Worm (Caenorhabditis elegans) whole organism, L1 larva: ENCODE data around the gene arc-1.

ENCODE experiments used
- C16A3.4 ChIP-seq: fragments of 150-350 bp; optimal IDR thresholded peaks from 2 replicates; lab custom pipeline; 2014; ENCODE audit warnings: missing biosample characterization, missing genetic modification characterization
- Y116A8C.19 ChIP-seq: sonication (generic microtip); optimal IDR thresholded peaks from 2 replicates; lab custom pipeline; 2016; ENCODE audit warnings: missing compliant biosample characterization, missing genetic modification characterization, borderline replicate concordance
- alr-1 ChIP-seq: fragments of 200-800 bp; sonication (Bioruptor generic); optimal IDR thresholded peaks from 2 replicates; lab custom pipeline; 2018; ENCODE audit warnings: borderline replicate concordance, mild to moderate bottlenecking, missing genetic modification characterization, missing compliant biosample characterization
- blmp-1 ChIP-seq: fragments of 150-350 bp; optimal IDR thresholded peaks from 2 replicates; lab custom pipeline; 2014; ENCODE audit warnings: missing biosample characterization, missing genetic modification characterization
- ceh-88 ChIP-seq: fragments of 200-800 bp; sonication (Bioruptor generic); IDR thresholded peaks from 2 replicates; pipeline ENCODE4 v1.3.6; 2022; ENCODE audit warnings: missing genetic modification characterization, missing compliant biosample characterization
- ces-1 ChIP-seq: fragments of 150-350 bp; optimal IDR thresholded peaks from 2 replicates; lab custom pipeline; 2014; ENCODE audit warnings: missing biosample characterization, missing genetic modification reagents, missing genetic modification characterization
- dpl-1 ChIP-seq, 3 experiments: fragments of 150-350 bp in 2 of 3; sonication (generic microtip) in 1 of 3; optimal IDR thresholded peaks; 2 replicates each; lab custom pipeline; 2014 to 2017; ENCODE audit warnings: missing biosample characterization in 3 of 3, missing genetic modification characterization in 3 of 3, missing genetic modification reagents in 3 of 3
- dsc-1 ChIP-seq: sonication (generic microtip); optimal IDR thresholded peaks from 2 replicates; lab custom pipeline; 2016; ENCODE audit warnings: mild to moderate bottlenecking, missing genetic modification characterization, missing compliant biosample characterization
- efl-1 ChIP-seq, 4 experiments: fragments of 150-350 bp; optimal IDR thresholded peaks in 3 of 4; peaks in 1 of 4; 1 replicate in 1 of 4; 2 replicates in 3 of 4; lab custom pipeline; 2014; ENCODE audit warnings: missing biosample characterization in 2 of 4, missing genetic modification characterization in 2 of 4, missing genetic modification reagents in 2 of 4
- egl-13 ChIP-seq: sonication (generic microtip); optimal IDR thresholded peaks from 2 replicates; lab custom pipeline; 2016; ENCODE audit warnings: missing genotype, missing genetic modification reagents, missing genetic modification characterization, missing compliant biosample characterization
- egl-27 ChIP-seq, 2 experiments: fragments of 150-350 bp in 1 of 2; sonication (generic microtip); optimal IDR thresholded peaks; 3 replicates each; lab custom pipeline; 2017 to 2018; ENCODE audit warnings: missing biosample characterization in 2 of 2, missing genetic modification characterization in 2 of 2, missing genetic modification reagents in 2 of 2
- elt-2 ChIP-seq: sonication (generic microtip); optimal IDR thresholded peaks from 2 replicates; lab custom pipeline; 2016; ENCODE audit warnings: missing genetic modification characterization, mild to moderate bottlenecking, inconsistent platforms, missing compliant biosample characterization, missing genetic modification reagents
- elt-3 ChIP-seq, 6 experiments: fragments of 150-350 bp in 1 of 6; sonication (generic microtip); optimal IDR thresholded peaks; 2 replicates each; lab custom pipeline; 2017 to 2018; ENCODE audit warnings: missing biosample characterization in 6 of 6, missing genetic modification characterization in 6 of 6, inconsistent platforms in 1 of 6
- fkh-10 ChIP-seq: sonication (generic microtip); optimal IDR thresholded peaks from 2 replicates; lab custom pipeline; 2017; ENCODE audit warnings: missing biosample characterization, missing genetic modification reagents, missing genetic modification characterization
- fkh-4 ChIP-seq: sonication (generic microtip); optimal IDR thresholded peaks from 2 replicates; lab custom pipeline; 2016; ENCODE audit warnings: missing compliant biosample characterization, missing genetic modification characterization, borderline replicate concordance
- grh-1 ChIP-seq: fragments of 200-800 bp; sonication (Bioruptor generic); IDR thresholded peaks from 2 replicates; pipeline ENCODE4 v1.3.6; 2022; ENCODE audit warnings: missing genetic modification reagents, missing genetic modification characterization, missing compliant biosample characterization
- hlh-17 ChIP-seq: fragments of 200-800 bp; sonication (Bioruptor generic); optimal IDR thresholded peaks from 2 replicates; lab custom pipeline; 2018; ENCODE audit warnings: missing genetic modification characterization, mild to moderate bottlenecking, missing compliant biosample characterization, moderate library complexity, borderline replicate concordance
- hpl-2 ChIP-seq: fragments of 150-350 bp; optimal IDR thresholded peaks from 2 replicates; lab custom pipeline; 2014; ENCODE audit warnings: missing biosample characterization, missing genetic modification reagents, missing genetic modification characterization
- lin-14 ChIP-seq: fragments of 200-800 bp; sonication (Bioruptor generic); optimal IDR thresholded peaks from 2 replicates; lab custom pipeline; 2018; ENCODE audit warnings: mild to moderate bottlenecking, missing genetic modification characterization, moderate library complexity, missing compliant biosample characterization
- lin-35 ChIP-seq, 2 experiments: fragments of 150-350 bp; optimal IDR thresholded peaks; 2 replicates each; lab custom pipeline; 2014; ENCODE audit warnings: missing biosample characterization in 2 of 2, missing genetic modification characterization in 2 of 2, missing genetic modification reagents in 2 of 2
- lir-3 ChIP-seq: sonication (generic microtip); optimal IDR thresholded peaks from 2 replicates; lab custom pipeline; 2016; ENCODE audit warnings: mild to moderate bottlenecking, missing genetic modification characterization, moderate library complexity, missing compliant biosample characterization; ENCODE audit not compliant: poor library complexity
- lsy-2 ChIP-seq, 2 experiments: fragments of 150-350 bp; optimal IDR thresholded peaks; 2 replicates each; lab custom pipeline; 2014; ENCODE audit warnings: missing biosample characterization in 2 of 2, missing genetic modification characterization in 2 of 2
- mep-1 ChIP-seq: fragments of 150-350 bp; optimal IDR thresholded peaks from 2 replicates; lab custom pipeline; 2014; ENCODE audit warnings: missing biosample characterization, missing genetic modification characterization
- nhr-237 ChIP-seq: fragments of 150-350 bp; optimal IDR thresholded peaks from 2 replicates; lab custom pipeline; 2014; ENCODE audit warnings: missing biosample characterization, missing genetic modification characterization
- nhr-47 ChIP-seq: sonication (generic microtip); optimal IDR thresholded peaks from 2 replicates; lab custom pipeline; 2016; ENCODE audit warnings: mild to moderate bottlenecking, missing genetic modification characterization, moderate library complexity, missing compliant biosample characterization
- nhr-71 ChIP-seq: sonication (generic microtip); optimal IDR thresholded peaks from 2 replicates; lab custom pipeline; 2016; ENCODE audit warnings: mild to moderate bottlenecking, missing genetic modification characterization, moderate library complexity, missing compliant biosample characterization
- nhr-77 ChIP-seq: fragments of 150-350 bp; optimal IDR thresholded peaks from 2 replicates; lab custom pipeline; 2014; ENCODE audit warnings: missing biosample characterization, missing genetic modification characterization
- nhr-84 ChIP-seq: sonication (generic microtip); optimal IDR thresholded peaks from 2 replicates; lab custom pipeline; 2017; ENCODE audit warnings: missing biosample characterization, missing genetic modification characterization
- nhr-85 ChIP-seq: sonication (generic microtip); peaks from one replicate; lab custom pipeline; 2016; ENCODE audit warnings: missing genetic modification characterization, inconsistent platforms, missing compliant biosample characterization
- pag-3 ChIP-seq: sonication (generic microtip); optimal IDR thresholded peaks from 2 replicates; lab custom pipeline; 2017; ENCODE audit warnings: missing genetic modification characterization, mild to moderate bottlenecking, missing compliant biosample characterization, antibody characterized with exemption, borderline replicate concordance; ENCODE audit not compliant: insufficient read depth
- pqm-1 ChIP-seq: sonication (generic microtip); optimal IDR thresholded peaks from 3 replicates; lab custom pipeline; 2017; ENCODE audit warnings: missing biosample characterization, missing genetic modification characterization
- snpc-4 ChIP-seq: fragments of 150-350 bp; optimal IDR thresholded peaks from 2 replicates; lab custom pipeline; 2014; ENCODE audit warnings: missing biosample characterization, missing genetic modification characterization
- snu-23 ChIP-seq: sonication (generic microtip); optimal IDR thresholded peaks from 2 replicates; lab custom pipeline; 2016; ENCODE audit warnings: missing genetic modification characterization, missing compliant biosample characterization
- sox-4 ChIP-seq: sonication (generic microtip); optimal IDR thresholded peaks from 2 replicates; lab custom pipeline; 2016; ENCODE audit warnings: missing genetic modification characterization, missing compliant biosample characterization
- unc-30 ChIP-seq: sonication (generic microtip); optimal IDR thresholded peaks from 2 replicates; lab custom pipeline; 2017; ENCODE audit warnings: missing biosample characterization, missing genetic modification characterization
- unc-62 ChIP-seq: fragments of 150-350 bp; optimal IDR thresholded peaks from 2 replicates; lab custom pipeline; 2014; ENCODE audit warnings: missing biosample characterization, missing genetic modification reagents, missing genetic modification characterization
- unc-86 ChIP-seq: sonication (generic microtip); optimal IDR thresholded peaks from 2 replicates; lab custom pipeline; 2016; ENCODE audit warnings: missing genetic modification characterization, missing compliant biosample characterization
- unc-98 ChIP-seq: fragments of 200-800 bp; sonication (Bioruptor generic); IDR thresholded peaks from 2 replicates; pipeline ENCODE4 v1.3.6; 2022; ENCODE audit warnings: missing genetic modification characterization, missing compliant biosample characterization
- vab-15 ChIP-seq: sonication (generic microtip); optimal IDR thresholded peaks from 2 replicates; lab custom pipeline; 2017; ENCODE audit warnings: missing genotype, mild to moderate bottlenecking, missing genetic modification characterization, missing compliant biosample characterization
- zag-1 ChIP-seq: fragments of 150-350 bp; optimal IDR thresholded peaks from 2 replicates; lab custom pipeline; 2014; ENCODE audit warnings: missing biosample characterization, missing genetic modification characterization
- zip-4 ChIP-seq: fragments of 200-800 bp; sonication (Bioruptor generic); optimal IDR thresholded peaks from 2 replicates; lab custom pipeline; 2018; ENCODE audit warnings: mild to moderate bottlenecking, missing genetic modification characterization, moderate library complexity, missing compliant biosample characterization
- ztf-11 ChIP-seq, 2 experiments: sonication (generic microtip); optimal IDR thresholded peaks; 2 replicates each; lab custom pipeline; 2016 to 2017; ENCODE audit warnings: missing genetic modification characterization in 2 of 2, missing biosample characterization in 1 of 2, missing compliant biosample characterization in 1 of 2
- ztf-4 ChIP-seq: fragments of 150-350 bp; optimal IDR thresholded peaks from 2 replicates; lab custom pipeline; 2014; ENCODE audit warnings: missing biosample characterization, missing genetic modification characterization

arc-1 gene

DNA sequence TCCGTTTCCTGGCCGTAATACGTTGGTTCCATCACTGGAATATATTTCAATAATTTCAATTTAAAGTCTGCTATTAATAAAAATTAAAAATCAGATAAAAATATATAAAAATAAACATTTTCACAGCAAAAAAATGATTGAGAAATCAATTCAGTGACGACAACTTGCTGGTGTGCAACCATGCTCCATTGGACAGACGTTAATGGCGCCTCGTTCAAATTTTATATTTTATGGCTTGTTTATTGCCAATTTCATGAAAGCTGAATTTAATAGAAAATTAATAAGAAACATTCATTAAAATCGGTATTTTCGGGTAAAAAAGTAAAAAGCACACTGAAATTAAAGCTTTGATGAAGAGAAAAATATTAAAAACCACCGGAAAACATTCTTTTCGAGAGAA, 31.4 kb downstream of the arc-1 start, which contains the start of gene Y53C12A.3 (continued):
- TF ChIP-seq blmp-1 (tag; lab: Kevin White, UChicago): peak; percentile 51
- no peak for TF ChIP-seq zip-4 (GFP tag; lab: Kevin White, UChicago)
- peak; percentile 58 for TF ChIP-seq mep-1 (tag; lab: Kevin White, UChicago)
- no peak for TF ChIP-seq egl-13 (tag; lab: Kevin White, UChicago)
- TF ChIP-seq hpl-2: no peak
- TF ChIP-seq snu-23 (GFP tag; lab: Kevin White, UChicago): peak; percentile 46
- TF ChIP-seq zag-1: no peak
- peak; percentile 38 for TF ChIP-seq nhr-47
- TF ChIP-seq ztf-4: no peak
- TF ChIP-seq unc-30 (tag; lab: Kevin White, UChicago): no peak

DNA sequence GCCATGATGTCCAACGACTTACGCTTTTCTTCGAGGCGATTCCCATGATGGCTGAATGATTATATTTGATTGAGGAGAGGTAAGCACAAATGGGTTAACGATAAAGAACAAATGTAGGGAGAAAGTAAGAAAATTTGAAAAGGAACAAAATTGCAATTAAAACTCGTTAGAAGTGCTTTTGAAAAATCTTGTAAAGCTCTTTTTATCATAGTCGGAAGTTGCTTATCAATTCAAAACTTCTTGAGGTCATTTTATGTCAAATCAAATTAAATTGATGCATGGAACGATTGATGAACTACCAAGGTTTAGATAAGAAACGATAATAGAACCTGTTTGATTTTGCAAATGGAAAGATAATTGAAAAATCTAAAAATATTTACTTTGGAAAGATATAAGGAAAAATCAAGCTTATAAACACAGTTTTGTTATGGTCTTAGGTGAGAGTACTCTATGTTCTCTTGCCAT, 34.1 kb downstream of the arc-1 start, which contains the start of gene glt-5:
Gene glt-5 (minus strand): TSS at position 51 of the 465 bp plus-strand sequence.
- TF ChIP-seq nhr-85 (tag; lab: Kevin White, UChicago) (peak; percentile 51), elt-3 (tag; optimal IDR thresholded peaks at IDR 0.05; lab: Kevin White, UChicago) (peak in 5 of 6 experiments; percentile 16 to 71 (median 58)), mep-1 (tag; lab: Kevin White, UChicago) (no peak), grh-1 (0 out of 2 replicates have a peak, but pooled peaks have one; percentile 16)

DNA sequence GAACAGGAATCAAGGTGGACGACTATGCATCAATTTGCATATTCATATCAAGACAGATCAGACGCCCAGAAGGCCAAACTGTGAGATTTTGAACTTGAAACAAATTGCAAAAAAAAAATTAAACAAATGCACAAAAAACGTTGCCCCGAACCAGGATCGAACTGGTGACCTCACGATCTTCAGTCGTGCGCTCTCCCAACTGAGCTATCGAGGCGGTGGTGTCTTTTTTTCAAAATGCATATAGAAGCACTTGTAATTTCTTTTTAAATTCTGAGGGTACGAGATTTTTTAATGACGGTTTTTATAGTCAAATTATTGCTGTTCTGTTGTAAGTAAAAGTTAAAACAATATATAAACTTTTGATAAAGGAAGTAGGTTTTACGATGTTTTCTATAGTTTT, 38.3 kb downstream of the arc-1 start:
- TF ChIP-seq nhr-77 (tag; lab: Kevin White, UChicago) (no peak), fkh-4 (no peak), nhr-71 (peak; percentile 12), efl-1 (optimal IDR thresholded peaks at IDR 0.05; lab: Kevin White, UChicago) (peak in 1 of 2 experiments; percentile 27), efl-1 (GFP tag; optimal IDR thresholded peaks at IDR 0.05 in 1 of 2; lab: Kevin White, UChicago) (peak in 1 of 2 experiments; percentile 24), dpl-1 (GFP tag; optimal IDR thresholded peaks at IDR 0.05; lab: Kevin White, UChicago) (peak in 2 of 3 experiments; percentile 3 to 18), snu-23 (GFP tag; lab: Kevin White, UChicago) (peak; percentile 8), lsy-2 (tag; optimal IDR thresholded peaks at IDR 0.05; lab: Kevin White, UChicago) (peak; percentile 14 to 18), pag-3 (tag; lab: Kevin White, UChicago) (no peak), unc-62 (GFP tag; lab: Kevin White, UChicago) (no peak), lin-35 (GFP tag; optimal IDR thresholded peaks at IDR 0.05; lab: Kevin White, UChicago) (peak in 1 of 2 experiments; percentile 55), hlh-17 (no peak)
- TF ChIP-seq, all 84 proteins: peak for 6

DNA sequence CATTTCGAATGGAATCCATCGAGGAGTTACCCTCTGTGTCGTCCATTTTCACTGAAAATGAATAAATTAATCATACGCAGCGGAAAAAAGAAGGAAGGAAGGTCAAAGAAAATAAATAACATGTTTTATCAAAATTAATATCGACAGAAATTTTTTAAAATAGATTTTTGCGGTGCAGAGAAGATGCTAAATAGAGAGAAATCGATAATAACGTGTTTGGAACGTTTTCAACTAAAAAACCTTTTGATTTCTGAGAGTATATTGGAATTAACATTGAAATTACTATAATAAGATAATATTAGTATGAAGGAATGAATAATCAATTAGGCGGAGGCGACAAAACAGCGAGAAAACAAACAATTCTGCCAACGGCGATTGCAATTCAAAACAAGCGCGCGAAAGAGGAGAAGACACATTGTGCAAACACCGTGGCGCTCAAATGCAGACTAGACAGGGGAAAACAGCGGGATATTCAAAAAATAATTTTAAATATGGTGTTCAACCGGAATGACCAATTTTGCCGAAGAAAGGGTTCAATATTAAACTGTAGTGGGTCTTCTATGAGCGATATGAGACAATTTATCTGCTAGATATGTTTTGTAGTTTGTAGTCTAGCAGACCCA, 41.8 kb downstream of the arc-1 start, which contains the start of gene wee-1.3:
Gene wee-1.3 (minus strand): TSS at position 51 of the 623 bp plus-strand sequence.
- peak; percentile 21 for TF ChIP-seq sox-4 (tag; lab: Kevin White, UChicago)
- TF ChIP-seq efl-1 (optimal IDR thresholded peaks at IDR 0.05; lab: Kevin White, UChicago): peak; percentile 97 to 99
- TF ChIP-seq efl-1 (GFP tag; optimal IDR thresholded peaks at IDR 0.05 in 1 of 2; lab: Kevin White, UChicago): peak; percentile 99 to 100
- TF ChIP-seq elt-2 (tag; lab: Kevin White, UChicago): peak; percentile 7
- no peak for TF ChIP-seq hlh-17
- TF ChIP-seq unc-98 (GFP tag; lab: Robert Waterston, UW): no peak
- TF ChIP-seq ztf-11 (tag; optimal IDR thresholded peaks at IDR 0.05; lab: Kevin White, UChicago): peak in 1 of 2 experiments; percentile 51
- TF ChIP-seq ceh-88 (GFP tag; lab: Robert Waterston, UW): no peak
- peak; percentile 88 for TF ChIP-seq snu-23 (GFP tag; lab: Kevin White, UChicago)
- no peak for TF ChIP-seq pqm-1 (tag; lab: Kevin White, UChicago)
- TF ChIP-seq nhr-237 (tag; lab: Kevin White, UChicago): peak; percentile 50
- TF ChIP-seq nhr-84 (tag; lab: Kevin White, UChicago): no peak
- TF ChIP-seq lin-35 (GFP tag; optimal IDR thresholded peaks at IDR 0.05; lab: Kevin White, UChicago): peak; percentile 99 to 100
- no peak for TF ChIP-seq fkh-10 (GFP tag; lab: Kevin White, UChicago)
- TF ChIP-seq dsc-1 (tag; lab: Kevin White, UChicago): peak; percentile 71
- TF ChIP-seq unc-86: peak; percentile 72
- peak; percentile 90 for TF ChIP-seq mep-1 (tag; lab: Kevin White, UChicago)
- no peak for TF ChIP-seq egl-27 (tag; optimal IDR thresholded peaks at IDR 0.05; lab: Kevin White, UChicago)
- no peak for TF ChIP-seq alr-1 (tag; lab: Kevin White, UChicago)
- TF ChIP-seq vab-15 (tag; lab: Kevin White, UChicago): peak; percentile 67
- no peak for TF ChIP-seq Y116A8C.19 (tag; lab: Kevin White, UChicago)
- peak; percentile 58 for TF ChIP-seq lir-3
- no peak for TF ChIP-seq ces-1 (GFP tag; lab: Kevin White, UChicago)
- peak; percentile 88 for TF ChIP-seq nhr-47
- TF ChIP-seq lin-14 (GFP tag; lab: Kevin White, UChicago): peak; percentile 76
- peak; percentile 65 for TF ChIP-seq snpc-4 (tag; lab: Kevin White, UChicago)
- TF ChIP-seq C16A3.4 (tag; lab: Kevin White, UChicago): peak; percentile 91
